Worm (Caenorhabditis elegans) whole organism, L4/young adult: ENCODE measurements around the gene snpc-3.4.

Experiments used
- W03F9.2 ChIP-seq: fragments of 150-350 bp; optimal IDR thresholded peaks from 2 replicates; lab custom pipeline; 2014; ENCODE audit warnings: missing biosample characterization, missing genetic modification characterization
- dao-5 ChIP-seq: sonication (generic microtip); optimal IDR thresholded peaks from 2 replicates; lab custom pipeline; 2016; ENCODE audit warnings: missing genotype, missing genetic modification characterization, moderate library complexity, missing compliant biosample characterization
- him-1 ChIP-seq: sonication (generic microtip); optimal IDR thresholded peaks from 2 replicates; lab custom pipeline; 2016; ENCODE audit warnings: missing genotype, missing genetic modification reagents, missing genetic modification characterization, missing compliant biosample characterization

ce11 chrIII:4017527-4017926 lies 2.3 kb upstream of the snpc-3.4 start, which contains the start of gene tbb-2:
- TF ChIP-seq him-1, result no peak
- no peak for TF ChIP-seq dao-5 (tag; lab: Kevin White, UChicago)
- no peak for TF ChIP-seq W03F9.2 (tag; lab: Kevin White, UChicago)
